Fruit fly (Drosophila melanogaster): ENCODE measurements around the gene eff.
A peak's percentile ranks its signal among the peaks of the same experiment; 100 is the strongest.

The eff gene

dm6 chr3R:14687296-14687695 is 53.8 kb downstream of the eff start:
- TF ChIP-seq ss (GFP tag; optimal IDR thresholded peaks at IDR 0.05), result peak in 1 of 2 experiments; percentile 16
- no peak for TF ChIP-seq CG16779 (tag; optimal IDR thresholded peaks at IDR 0.05)

DNA sequence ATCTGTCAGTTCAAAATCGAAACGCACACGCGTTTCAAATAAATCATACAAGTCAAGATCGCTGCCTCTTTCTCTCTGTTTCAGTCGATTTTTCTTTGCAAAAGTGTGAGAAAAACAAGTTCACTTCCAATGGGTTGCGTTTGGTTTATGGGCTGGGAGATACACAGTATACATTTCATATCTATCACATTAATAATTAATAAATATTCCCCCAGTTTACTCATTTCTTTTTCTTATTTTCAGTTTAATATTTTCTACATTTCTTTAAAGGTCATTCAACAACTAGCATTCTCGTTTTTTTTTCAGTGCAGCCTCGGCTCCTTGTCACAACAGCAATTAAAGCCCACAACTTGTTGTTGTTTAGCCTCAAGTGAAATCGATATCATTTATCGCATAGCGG is 57.2 kb downstream of the eff start:
- TF ChIP-seq cyc (GFP tag; optimal IDR thresholded peaks at IDR 0.05), result peak; percentile 38
- peak; percentile 71 for TF ChIP-seq pdm3 (GFP tag; optimal IDR thresholded peaks at IDR 0.05)
- no peak for TF ChIP-seq Hr38 (GFP tag; optimal IDR thresholded peaks at IDR 0.05)
- peak; percentile 11 for TF ChIP-seq CG31627 (GFP tag; optimal IDR thresholded peaks at IDR 0.05)
- TF ChIP-seq fkh (GFP tag; optimal IDR thresholded peaks at IDR 0.05), result no peak
- TF ChIP-seq dsx (GFP tag; optimal IDR thresholded peaks at IDR 0.05; ENCODE audit: poor library complexity, severe bottlenecking), result peak; percentile 59
- TF ChIP-seq CG6792 (GFP tag; optimal IDR thresholded peaks at IDR 0.05), result peak; percentile 31
- TF ChIP-seq Eip93F (GFP tag; optimal IDR thresholded peaks at IDR 0.05), result no peak
- TF ChIP-seq CG11902 (GFP tag; optimal IDR thresholded peaks at IDR 0.05), result peak; percentile 29
- TF ChIP-seq CG4318 (GFP tag; optimal IDR thresholded peaks at IDR 0.05), result peak; percentile 51
- no peak for TF ChIP-seq CG1621 (tag; optimal IDR thresholded peaks at IDR 0.05)
- TF ChIP-seq Smox (GFP tag; optimal IDR thresholded peaks at IDR 0.05), result peak; percentile 42
- TF ChIP-seq eg (GFP tag; IDR thresholded peaks at IDR 0.05), result peak; percentile 92
- TF ChIP-seq CG32006 (GFP tag; optimal IDR thresholded peaks at IDR 0.05), result peak; percentile 81
- no peak for TF ChIP-seq fd85E (GFP tag; optimal IDR thresholded peaks at IDR 0.05)
- TF ChIP-seq Lpt (GFP tag; optimal IDR thresholded peaks at IDR 0.05), result peak; percentile 78
- TF ChIP-seq CG8319 (GFP tag; optimal IDR thresholded peaks at IDR 0.05), result no peak
- TF ChIP-seq OdsH (GFP tag; optimal IDR thresholded peaks at IDR 0.05), result peak; percentile 63
- TF ChIP-seq CG11762 (GFP tag; optimal IDR thresholded peaks at IDR 0.05; ENCODE audit: insufficient read depth), result peak; percentile 35
- TF ChIP-seq Ets21C (GFP tag; optimal IDR thresholded peaks at IDR 0.05), result no peak
- peak; percentile 48 for TF ChIP-seq acj6 (GFP tag; optimal IDR thresholded peaks at IDR 0.05)
- TF ChIP-seq vri (GFP tag; optimal IDR thresholded peaks at IDR 0.05), result no peak
- TF ChIP-seq Sox15 (GFP tag; optimal IDR thresholded peaks at IDR 0.05), result no peak
- no peak for TF ChIP-seq Blimp-1 (GFP tag; optimal IDR thresholded peaks at IDR 0.05)
- peak; percentile 34 for TF ChIP-seq CG34406 (GFP tag; optimal IDR thresholded peaks at IDR 0.05)
- TF ChIP-seq Eip78C (GFP tag), result peak; percentile 98
- peak; percentile 14 for TF ChIP-seq CG7368 (GFP tag; optimal IDR thresholded peaks at IDR 0.05)
- TF ChIP-seq CG6808 (GFP tag; optimal IDR thresholded peaks at IDR 0.05), result peak; percentile 41
- TF ChIP-seq ss (GFP tag; optimal IDR thresholded peaks at IDR 0.05), result peak in 1 of 2 experiments; percentile 78
- TF ChIP-seq Hr39 (GFP tag; optimal IDR thresholded peaks at IDR 0.05), result peak; percentile 14
- TF ChIP-seq Hr4 (GFP tag; optimal IDR thresholded peaks at IDR 0.05), result peak; percentile 76
- TF ChIP-seq CG8632 (GFP tag; optimal IDR thresholded peaks at IDR 0.05), result peak; percentile 38
- TF ChIP-seq spab (GFP tag; optimal IDR thresholded peaks at IDR 0.05), result no peak
- TF ChIP-seq CG16779 (tag; optimal IDR thresholded peaks at IDR 0.05), result peak; percentile 22
- peak; percentile 88 for TF ChIP-seq svp (GFP tag)
- TF ChIP-seq CG9139 (GFP tag; optimal IDR thresholded peaks at IDR 0.05), result peak; percentile 38
- peak; percentile 52 for TF ChIP-seq lz (GFP tag; optimal IDR thresholded peaks at IDR 0.05)
- peak; percentile 88 for TF ChIP-seq CG6163 (GFP tag; IDR thresholded peaks at IDR 0.05)
- peak; percentile 75 for TF ChIP-seq Eip75B (GFP tag; optimal IDR thresholded peaks at IDR 0.05)
- TF ChIP-seq Met (GFP tag; optimal IDR thresholded peaks at IDR 0.05), result peak; percentile 48
- peak; percentile 56 for TF ChIP-seq CG6276 (GFP tag; optimal IDR thresholded peaks at IDR 0.05)
- TF ChIP-seq topi (GFP tag; optimal IDR thresholded peaks at IDR 0.05), result peak; percentile 68
- peak; percentile 56; the same call in 1 of the 2 replicates for TF ChIP-seq CG11294 (GFP tag; IDR thresholded peaks at IDR 0.05)
- TF ChIP-seq Sox102F (GFP tag; optimal IDR thresholded peaks at IDR 0.05), result peak; percentile 43
- peak; percentile 31 for TF ChIP-seq CG3032 (tag; optimal IDR thresholded peaks at IDR 0.05)
- peak; percentile 28 for TF ChIP-seq Sox14 (GFP tag; optimal IDR thresholded peaks at IDR 0.05)
- TF ChIP-seq Ets96B (tag; optimal IDR thresholded peaks at IDR 0.05), result peak; percentile 79
- peak; percentile 71 for TF ChIP-seq achi (GFP tag; optimal IDR thresholded peaks at IDR 0.05)
- peak; percentile 65 for TF ChIP-seq Gug (GFP tag; IDR thresholded peaks at IDR 0.05)
- TF ChIP-seq esn (GFP tag; optimal IDR thresholded peaks at IDR 0.05), result peak; percentile 53
